Fruit fly (Drosophila melanogaster): Measurements from ENCODE around the gene stg1.
A peak's percentile ranks its signal among the peaks of the same experiment; 100 is the strongest.

dm6 chrX:21053099-21053715 lies 40.4 kb upstream of the stg1 start:
- peak; percentile 28 for TF ChIP-seq CG11762 (GFP tag; optimal IDR thresholded peaks at IDR 0.05; ENCODE audit: insufficient read depth)
- TF ChIP-seq CG4318 (GFP tag; optimal IDR thresholded peaks at IDR 0.05) = no peak
- peak; percentile 81 for TF ChIP-seq Eip78C (GFP tag)
- peak; percentile 78 for TF ChIP-seq Met (GFP tag; optimal IDR thresholded peaks at IDR 0.05)
- TF ChIP-seq dsx (GFP tag; optimal IDR thresholded peaks at IDR 0.05; ENCODE audit: poor library complexity, severe bottlenecking) = peak; percentile 45

All from whole organism, prepupa.